Worm (Caenorhabditis elegans) whole organism, midembryonic: ENCODE results near the gene islo-1.

Source experiments
- T22C8.4 ChIP-seq: fragments of 200-800 bp; sonication (Bioruptor generic); IDR thresholded peaks from 2 replicates; pipeline ENCODE4 v1.3.6; 2022; ENCODE audit warnings: missing genetic modification characterization, missing compliant biosample characterization
- cog-1 ChIP-seq: sonication (generic microtip); optimal IDR thresholded peaks from 2 replicates; lab custom pipeline; 2016; ENCODE audit warnings: missing genetic modification characterization, missing compliant biosample characterization
- flt-1 ChIP-seq: fragments of 200-800 bp; sonication (Bioruptor generic); IDR thresholded peaks from 2 replicates; pipeline ENCODE4 v1.3.6; 2022; ENCODE audit warnings: missing genetic modification characterization, missing compliant biosample characterization
- klf-2 ChIP-seq: fragments of 200-800 bp; sonication (Bioruptor generic); conservative IDR thresholded peaks from 2 replicates; pipeline ENCODE4 v1.3.6; 2022; ENCODE audit warnings: missing genetic modification reagents, missing genetic modification characterization, missing compliant biosample characterization
- med-1 ChIP-seq: sonication (generic microtip); optimal IDR thresholded peaks from 2 replicates; lab custom pipeline; 2017; ENCODE audit warnings: missing genetic modification characterization, mild to moderate bottlenecking, missing compliant biosample characterization, antibody characterized with exemption, missing genetic modification reagents; ENCODE audit not compliant: insufficient read depth
- ref-1 ChIP-seq: fragments of 200-800 bp; sonication (Bioruptor generic); conservative IDR thresholded peaks from 2 replicates; pipeline ENCODE4 v1.3.6; 2022; ENCODE audit warnings: missing genetic modification reagents, missing genetic modification characterization, missing compliant biosample characterization
- tab-1 ChIP-seq: fragments of 200-800 bp; sonication (Bioruptor generic); IDR thresholded peaks from 2 replicates; pipeline ENCODE4 v1.3.6; 2022; ENCODE audit warnings: missing genetic modification characterization, missing compliant biosample characterization
- ztf-23 ChIP-seq: fragments of 200-800 bp; sonication (Bioruptor generic); IDR thresholded peaks from 2 replicates; pipeline ENCODE4 v1.3.6; 2022; ENCODE audit warnings: missing genetic modification reagents, missing genetic modification characterization, missing compliant biosample characterization
- ztf-29 ChIP-seq: fragments of 200-800 bp; sonication (Bioruptor generic); IDR thresholded peaks from 2 replicates; pipeline ENCODE4 v1.3.6; 2022; ENCODE audit warnings: missing genetic modification reagents, missing genetic modification characterization, missing compliant biosample characterization

The islo-1 gene

DNA sequence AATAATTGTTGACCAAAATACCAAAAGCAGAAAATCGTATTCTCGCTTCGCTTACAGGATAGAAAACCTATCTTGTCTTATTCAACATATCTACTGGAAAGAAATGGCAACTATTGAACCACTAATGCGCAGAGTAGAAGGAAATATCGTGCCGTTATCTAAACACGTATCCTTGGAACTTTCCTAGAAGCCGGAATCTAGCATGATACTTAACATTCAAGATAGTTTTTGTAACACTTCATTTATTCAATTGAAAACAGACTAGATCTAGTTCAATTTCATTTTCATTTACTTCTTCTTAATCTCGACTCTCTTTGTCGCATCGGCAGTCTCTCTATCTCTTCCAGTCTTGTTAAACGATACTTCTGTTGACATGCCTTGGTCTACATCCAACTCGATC, 18.8 kb downstream of the islo-1 start:
- TF ChIP-seq cog-1 (tag; lab: Kevin White, UChicago) (no peak), ztf-29 (GFP tag; lab: Robert Waterston, UW) (no peak), med-1 (GFP tag; lab: Kevin White, UChicago) (no peak), T22C8.4 (GFP tag; lab: Robert Waterston, UW) (no peak), flt-1 (GFP tag; lab: Robert Waterston, UW) (no peak), tab-1 (no peak), ref-1 (no peak), ztf-23 (GFP tag; lab: Robert Waterston, UW) (no peak), klf-2 (GFP tag; lab: Robert Waterston, UW) (no peak)

DNA sequence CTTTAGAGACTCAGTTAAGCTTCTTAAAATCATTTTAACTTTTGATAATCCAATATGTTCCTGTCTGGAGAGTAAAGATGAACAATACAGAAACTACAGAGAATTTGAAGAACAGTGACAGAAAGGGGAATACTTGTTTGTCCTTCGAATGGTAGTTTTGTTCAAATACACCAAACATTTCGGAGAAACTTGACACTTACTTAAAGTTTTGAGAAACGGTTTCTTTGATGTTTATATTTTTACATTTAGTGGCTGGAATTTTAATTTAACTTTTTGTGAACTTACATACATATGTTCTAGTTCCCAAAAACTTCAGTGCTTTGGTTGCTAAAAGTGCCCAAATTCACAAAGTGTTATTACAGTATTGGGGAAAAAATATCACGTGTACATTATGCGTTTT, 21.0 kb downstream of the islo-1 start, which contains the start of gene B0218.5:
Gene B0218.5 (minus strand): TSS at position 101 of the 400 bp plus-strand sequence.
- TF ChIP-seq ref-1: no peak
- no peak for TF ChIP-seq klf-2 (GFP tag; lab: Robert Waterston, UW)
- TF ChIP-seq ztf-23 (GFP tag; lab: Robert Waterston, UW): no peak
- TF ChIP-seq flt-1 (GFP tag; lab: Robert Waterston, UW): no peak
- TF ChIP-seq med-1 (GFP tag; lab: Kevin White, UChicago): no peak
- TF ChIP-seq tab-1: no peak
- TF ChIP-seq T22C8.4 (GFP tag; lab: Robert Waterston, UW): no peak
- TF ChIP-seq cog-1 (tag; lab: Kevin White, UChicago): no peak
- TF ChIP-seq ztf-29 (GFP tag; lab: Robert Waterston, UW): no peak

DNA sequence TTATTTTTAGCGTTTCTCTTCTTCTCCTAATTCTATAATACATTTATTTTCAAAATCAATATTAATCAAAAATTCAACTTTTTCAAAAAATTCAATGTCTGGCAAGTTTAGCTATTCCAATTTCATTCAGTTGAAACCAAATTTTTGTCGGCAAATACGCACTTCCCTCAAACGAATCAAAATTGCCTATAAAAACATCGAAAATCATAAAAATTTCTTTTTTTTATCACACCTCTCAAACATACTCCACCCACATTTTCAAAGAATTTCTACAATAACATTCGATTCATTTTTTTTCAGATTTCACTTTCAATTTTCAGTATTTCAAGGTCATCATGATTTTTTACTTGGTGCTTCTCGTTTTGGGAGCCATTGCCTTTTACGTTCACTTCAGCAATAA, 22.9 kb downstream of the islo-1 start, which contains the start of gene faah-1:
Gene faah-1 (plus strand): TSS at position 301 of the 400 bp plus-strand sequence.
- TF ChIP-seq tab-1 (no peak), ref-1 (no peak), T22C8.4 (GFP tag; lab: Robert Waterston, UW) (no peak), ztf-29 (GFP tag; lab: Robert Waterston, UW) (no peak), klf-2 (GFP tag; lab: Robert Waterston, UW) (no peak), cog-1 (tag; lab: Kevin White, UChicago) (no peak), med-1 (GFP tag; lab: Kevin White, UChicago) (no peak), ztf-23 (GFP tag; lab: Robert Waterston, UW) (no peak), flt-1 (GFP tag; lab: Robert Waterston, UW) (no peak)

DNA sequence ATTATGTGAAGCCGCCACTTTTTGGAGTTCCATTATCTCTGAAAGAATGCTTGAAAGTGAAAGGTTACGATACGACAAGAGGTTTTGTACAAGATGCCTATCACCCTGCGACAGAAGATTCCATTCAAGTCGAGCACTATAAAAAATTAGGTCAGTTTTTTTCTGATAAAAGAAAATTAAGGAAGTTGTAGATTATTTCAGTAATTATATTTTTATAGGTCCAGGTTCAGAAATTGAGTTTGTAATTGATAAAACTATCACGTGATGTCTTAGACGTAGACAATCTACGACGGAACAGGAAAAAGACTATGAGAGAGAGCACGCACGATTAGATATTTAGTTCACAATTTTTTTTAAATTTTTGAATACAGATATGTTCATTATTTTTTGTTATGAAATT, 23.8 kb downstream of the islo-1 start:
- TF ChIP-seq klf-2 (GFP tag; lab: Robert Waterston, UW): no peak
- no peak for TF ChIP-seq T22C8.4 (GFP tag; lab: Robert Waterston, UW)
- TF ChIP-seq ztf-23 (GFP tag; lab: Robert Waterston, UW): no peak
- TF ChIP-seq med-1 (GFP tag; lab: Kevin White, UChicago): no peak
- no peak for TF ChIP-seq ref-1
- TF ChIP-seq cog-1 (tag; lab: Kevin White, UChicago): no peak
- TF ChIP-seq flt-1 (GFP tag; lab: Robert Waterston, UW): no peak
- TF ChIP-seq tab-1: no peak

DNA sequence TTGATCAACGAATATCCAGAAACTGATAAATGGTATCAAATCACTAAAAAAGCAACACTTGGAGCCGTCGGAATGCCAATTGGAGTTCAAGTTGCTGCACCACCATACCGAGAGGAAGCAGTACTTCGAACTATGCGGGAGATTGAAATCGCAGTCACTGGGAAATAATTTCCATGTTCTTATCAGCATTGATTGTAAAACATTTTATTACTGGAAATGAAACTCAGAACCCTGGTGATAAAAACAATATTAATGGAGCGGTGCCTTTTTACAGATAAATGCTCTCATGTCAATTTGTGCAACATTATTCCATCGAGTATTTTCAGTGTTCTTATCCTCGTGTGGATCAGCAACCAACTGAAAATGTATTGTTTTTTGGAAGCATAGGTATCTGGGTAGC, 25.6 kb downstream of the islo-1 start:
- no peak for TF ChIP-seq klf-2 (GFP tag; lab: Robert Waterston, UW)
- TF ChIP-seq ztf-29 (GFP tag; lab: Robert Waterston, UW): no peak
- no peak for TF ChIP-seq tab-1
- no peak for TF ChIP-seq T22C8.4 (GFP tag; lab: Robert Waterston, UW)
- no peak for TF ChIP-seq ref-1
- no peak for TF ChIP-seq ztf-23 (GFP tag; lab: Robert Waterston, UW)
- no peak for TF ChIP-seq med-1 (GFP tag; lab: Kevin White, UChicago)
- no peak for TF ChIP-seq cog-1 (tag; lab: Kevin White, UChicago)
- no peak for TF ChIP-seq flt-1 (GFP tag; lab: Robert Waterston, UW)

DNA sequence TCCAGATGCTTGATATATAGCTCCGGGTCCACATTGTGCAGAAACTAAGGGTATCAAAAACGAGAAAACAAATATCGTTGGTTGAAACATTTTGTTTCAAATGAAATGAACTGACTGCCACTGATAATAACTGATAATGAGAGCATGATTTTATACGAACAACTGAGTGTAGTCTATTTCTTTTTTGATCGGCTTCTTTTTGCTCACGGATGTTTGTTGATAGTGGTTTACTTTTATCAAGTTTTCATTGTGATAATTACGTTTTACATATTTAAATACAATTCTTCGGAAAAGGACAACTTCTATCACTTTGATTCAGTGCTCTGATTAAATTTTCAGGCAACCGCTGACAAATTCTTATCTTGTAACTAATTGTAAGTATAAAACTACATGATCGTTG, 27.5 kb downstream of the islo-1 start, which contains the start of gene clec-51:
Gene clec-51 (minus strand): TSS at position 114 of the 400 bp plus-strand sequence.
- no peak for TF ChIP-seq ztf-23 (GFP tag; lab: Robert Waterston, UW)
- no peak for TF ChIP-seq ztf-29 (GFP tag; lab: Robert Waterston, UW)
- no peak for TF ChIP-seq cog-1 (tag; lab: Kevin White, UChicago)
- TF ChIP-seq ref-1: no peak
- TF ChIP-seq klf-2 (GFP tag; lab: Robert Waterston, UW): no peak
- TF ChIP-seq flt-1 (GFP tag; lab: Robert Waterston, UW): no peak
- TF ChIP-seq tab-1: no peak
- no peak for TF ChIP-seq med-1 (GFP tag; lab: Kevin White, UChicago)
- TF ChIP-seq T22C8.4 (GFP tag; lab: Robert Waterston, UW): no peak

DNA sequence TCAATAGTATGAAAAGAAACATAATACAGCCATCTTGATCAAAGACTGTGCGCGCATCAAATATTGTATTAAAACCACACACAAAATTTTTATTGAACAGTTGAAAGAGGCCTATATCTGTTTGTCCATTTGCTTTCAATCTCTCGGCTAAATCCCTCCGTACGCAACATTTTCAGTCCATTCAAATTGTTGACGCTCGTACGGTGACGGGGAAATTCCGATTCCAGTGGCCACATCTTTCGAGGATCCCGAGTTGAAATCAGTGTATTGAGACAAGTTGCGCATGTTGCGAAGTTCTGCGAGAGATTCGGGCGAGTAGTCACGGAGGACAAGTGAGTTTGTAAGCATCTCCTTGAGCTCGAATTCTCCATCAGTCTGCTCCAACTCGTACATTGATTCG, 28.3 kb downstream of the islo-1 start:
- no peak for TF ChIP-seq tab-1
- no peak for TF ChIP-seq flt-1 (GFP tag; lab: Robert Waterston, UW)
- no peak for TF ChIP-seq klf-2 (GFP tag; lab: Robert Waterston, UW)
- no peak for TF ChIP-seq med-1 (GFP tag; lab: Kevin White, UChicago)
- no peak for TF ChIP-seq ref-1
- no peak for TF ChIP-seq cog-1 (tag; lab: Kevin White, UChicago)
- TF ChIP-seq ztf-23 (GFP tag; lab: Robert Waterston, UW): no peak
- TF ChIP-seq ztf-29 (GFP tag; lab: Robert Waterston, UW): no peak
- no peak for TF ChIP-seq T22C8.4 (GFP tag; lab: Robert Waterston, UW)

DNA sequence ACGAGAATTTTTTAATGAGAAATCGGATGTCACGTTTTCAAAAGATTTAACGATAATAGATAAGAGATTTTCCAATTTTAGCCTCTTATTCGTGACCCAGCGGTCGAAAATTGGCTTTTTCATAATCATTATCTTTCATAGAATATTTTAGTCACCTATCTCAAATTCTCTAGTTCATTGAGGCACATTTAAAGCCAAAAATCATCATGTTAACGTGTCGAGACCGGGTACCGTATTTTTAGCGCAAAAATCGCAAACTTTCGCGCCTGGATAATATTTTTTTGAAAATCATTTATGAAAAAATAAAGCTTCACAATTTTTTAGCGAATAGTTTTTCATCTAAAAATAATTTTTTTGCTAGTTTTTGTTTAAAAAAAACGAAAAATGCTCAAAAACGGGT, 29.8 kb downstream of the islo-1 start, which contains the start of gene B0218.7:
Gene B0218.7 (minus strand): TSS at position 101 of the 400 bp plus-strand sequence.
- TF ChIP-seq med-1 (GFP tag; lab: Kevin White, UChicago): no peak

DNA sequence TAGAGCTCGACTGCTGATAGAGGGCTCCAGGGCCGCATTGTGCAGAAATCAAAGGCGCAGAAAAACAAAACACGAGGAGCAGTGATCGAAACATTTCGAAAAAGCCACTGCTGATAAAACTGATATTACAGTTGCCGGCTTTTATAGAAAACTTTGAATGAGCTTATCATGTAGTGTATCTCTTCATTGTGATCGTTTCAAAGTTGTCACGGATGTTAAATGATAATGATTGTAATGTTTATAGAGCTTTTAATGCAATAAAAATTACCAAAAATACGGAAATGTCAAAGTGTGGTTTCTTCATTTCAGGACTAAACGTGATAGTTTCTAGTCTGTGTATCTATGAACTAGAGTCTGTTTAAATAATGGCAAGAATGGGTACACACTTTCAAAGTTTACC, 32.5 kb downstream of the islo-1 start, which contains the start of gene clec-52:
Gene clec-52 (minus strand): TSS at position 101 of the 400 bp plus-strand sequence.
- TF ChIP-seq cog-1 (tag; lab: Kevin White, UChicago): no peak
- TF ChIP-seq ztf-29 (GFP tag; lab: Robert Waterston, UW): no peak
- no peak for TF ChIP-seq tab-1
- no peak for TF ChIP-seq ztf-23 (GFP tag; lab: Robert Waterston, UW)
- TF ChIP-seq klf-2 (GFP tag; lab: Robert Waterston, UW): no peak
- no peak for TF ChIP-seq med-1 (GFP tag; lab: Kevin White, UChicago)
- no peak for TF ChIP-seq flt-1 (GFP tag; lab: Robert Waterston, UW)
- no peak for TF ChIP-seq T22C8.4 (GFP tag; lab: Robert Waterston, UW)
- TF ChIP-seq ref-1: no peak
